Worm (Caenorhabditis elegans): ENCODE measurements around the gene oac-50.

Gene oac-50

DNA sequence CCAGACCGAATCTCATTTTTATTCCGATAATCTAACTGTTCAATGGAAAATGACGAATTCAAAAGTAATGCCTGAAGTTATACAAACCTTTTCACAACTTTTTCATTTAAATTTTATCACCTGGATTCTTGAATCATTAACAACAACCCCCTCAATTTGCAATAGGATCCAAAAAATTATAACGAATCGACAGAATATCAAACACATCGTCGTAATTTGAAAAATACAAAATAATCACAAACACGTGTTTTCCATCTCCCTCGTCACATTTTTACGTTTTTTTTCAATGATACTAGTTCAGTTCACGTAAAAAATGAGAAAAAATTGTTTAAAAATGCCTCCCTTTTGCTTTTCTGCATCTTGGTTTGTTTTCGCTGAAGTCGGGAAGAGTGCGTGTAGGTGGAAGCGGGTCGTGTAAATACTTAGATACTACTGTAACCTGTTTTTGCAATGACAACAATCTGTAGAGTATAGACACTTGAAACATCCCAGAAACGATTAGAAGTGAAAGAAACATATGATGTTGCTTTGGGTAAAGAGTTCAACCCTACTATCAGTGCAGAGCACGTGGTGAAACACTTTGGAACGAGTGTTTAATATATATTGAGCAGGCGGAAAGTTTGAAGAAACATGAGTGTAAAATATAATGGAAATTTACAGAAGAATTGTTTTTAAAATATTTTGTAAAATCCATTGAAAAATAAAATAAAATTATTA is at the start of gene oac-50:
Gene oac-50, minus strand, starts transcription at position 219 of the 717 bp plus-strand sequence.
- TF ChIP-seq Y75B8A.6 (GFP tag; IDR thresholded peaks at IDR 0.05) = no peak
- TF ChIP-seq dmd-6 (GFP tag; IDR thresholded peaks at IDR 0.05) = peak; percentile 28; the same call in 1 of the 2 replicates
- TF ChIP-seq F37D6.2 (tag; optimal IDR thresholded peaks at IDR 0.05) = no peak
- TF ChIP-seq unc-62 (GFP tag; optimal IDR thresholded peaks at IDR 0.05 in 1 of 2) = peak in 1 of 2 experiments; percentile 96
- no peak for TF ChIP-seq unc-62 (tag; optimal IDR thresholded peaks at IDR 0.05)
- no peak for TF ChIP-seq daf-16 (GFP tag; optimal IDR thresholded peaks at IDR 0.05)
- peak; percentile 39 for TF ChIP-seq daf-16 (tag; optimal IDR thresholded peaks at IDR 0.05)
- peak; percentile 46 for TF ChIP-seq dve-1 (tag; optimal IDR thresholded peaks at IDR 0.05; ENCODE audit: insufficient read depth)
- no peak for TF ChIP-seq T20F7.1 (GFP tag; optimal IDR thresholded peaks at IDR 0.05)
- TF ChIP-seq hlh-30 (tag; optimal IDR thresholded peaks at IDR 0.05; ENCODE audit: insufficient read depth) = peak; percentile 31
- TF ChIP-seq mes-2 (tag; optimal IDR thresholded peaks at IDR 0.05; ENCODE audit: poor library complexity, severe bottlenecking) = no peak

- TF ChIP-seq aly-2 (tag; optimal IDR thresholded peaks at IDR 0.05) = no peak
Observed at ce11 chrV:9122004-9122403, 48.7 kb upstream of the oac-50 start, which contains the start of gene F21C10.13. F21C10.13 (plus strand) TSS chrV:9122304.

ce11 chrV:9112467-9112866 is 39.1 kb upstream of the oac-50 start, which contains the start of gene F21C10.7:
F21C10.7 (plus strand) TSS chrV:9112767.
- TF ChIP-seq pha-4 (GFP tag; IDR thresholded peaks at IDR 0.05) (no peak), pha-4 (tag; optimal IDR thresholded peaks at IDR 0.05) (no peak), nhr-76 (tag; optimal IDR thresholded peaks at IDR 0.05) (no peak), ceh-28 (tag; optimal IDR thresholded peaks at IDR 0.05) (no peak)

- TF ChIP-seq unc-62 (GFP tag; optimal IDR thresholded peaks at IDR 0.05 in 1 of 2) (peak in 1 of 2 experiments; percentile 73), unc-62 (tag; optimal IDR thresholded peaks at IDR 0.05) (no peak), zip-11 (GFP tag; IDR thresholded peaks at IDR 0.05) (no peak)
Observed at ce11 chrV:9111957-9112356, 38.6 kb upstream of the oac-50 start.

- no peak for TF ChIP-seq F10B5.3 (tag; optimal IDR thresholded peaks at IDR 0.05)
- no peak for TF ChIP-seq pha-4 (GFP tag; IDR thresholded peaks at IDR 0.05)
- TF ChIP-seq pha-4 (tag; optimal IDR thresholded peaks at IDR 0.05) = no peak
- no peak for TF ChIP-seq tra-1 (GFP tag; IDR thresholded peaks at IDR 0.05)
- TF ChIP-seq R02D3.7 (tag; optimal IDR thresholded peaks at IDR 0.05) = no peak
- TF ChIP-seq set-16 (GFP tag; IDR thresholded peaks at IDR 0.05) = no peak
- no peak for TF ChIP-seq mdt-29 (GFP tag; IDR thresholded peaks at IDR 0.05)
- TF ChIP-seq Y75B8A.6 (GFP tag; IDR thresholded peaks at IDR 0.05) = no peak
- no peak for TF ChIP-seq nhr-77 (tag; optimal IDR thresholded peaks at IDR 0.05)
- TF ChIP-seq nhr-42 (GFP tag; IDR thresholded peaks at IDR 0.05) = no peak
- TF ChIP-seq unc-130 (GFP tag; optimal IDR thresholded peaks at IDR 0.05) = no peak
- TF ChIP-seq Y48G9A.11 (GFP tag; IDR thresholded peaks at IDR 0.05) = no peak
- no peak for TF ChIP-seq tag-97 (GFP tag; IDR thresholded peaks at IDR 0.05)
- no peak for TF ChIP-seq hlh-11 (tag; optimal IDR thresholded peaks at IDR 0.05)
- TF ChIP-seq arid-1 (GFP tag; conservative IDR thresholded peaks at IDR 0.05) = no peak
- no peak for TF ChIP-seq T20F7.1 (GFP tag; optimal IDR thresholded peaks at IDR 0.05)
- TF ChIP-seq daf-12 (tag; optimal IDR thresholded peaks at IDR 0.05) = no peak
- TF ChIP-seq mdl-1 (tag; optimal IDR thresholded peaks at IDR 0.05) = no peak
- TF ChIP-seq zip-2 (tag; optimal IDR thresholded peaks at IDR 0.05) = no peak
- TF ChIP-seq nhr-41 (GFP tag; IDR thresholded peaks at IDR 0.05) = no peak
- TF ChIP-seq egl-27 (tag; optimal IDR thresholded peaks at IDR 0.05) = no peak
Observed at ce11 chrV:9109281-9109680, 35.9 kb upstream of the oac-50 start, which contains the start of gene pqn-31. pqn-31 (plus strand) TSS chrV:9109581.
